Worm (Caenorhabditis elegans) whole organism, dauer: ENCODE results near the gene acl-6.
"Not testable (repeated sequence)": the region's sequence is repeated elsewhere in the genome, so short reads cannot be mapped to it uniquely, and the experiment has no call there.

Source experiments
- unc-62 ChIP-seq: sonication (generic microtip); optimal IDR thresholded peaks from 2 replicates; lab custom pipeline; 2017; ENCODE audit warnings: missing biosample characterization, missing genetic modification reagents, missing genetic modification characterization

The acl-6 gene

ce11 chrV:5442366-5442765 lies 9.2 kb downstream of the acl-6 start:
- no peak for TF ChIP-seq unc-62 (GFP tag; lab: Kevin White, UChicago)

DNA sequence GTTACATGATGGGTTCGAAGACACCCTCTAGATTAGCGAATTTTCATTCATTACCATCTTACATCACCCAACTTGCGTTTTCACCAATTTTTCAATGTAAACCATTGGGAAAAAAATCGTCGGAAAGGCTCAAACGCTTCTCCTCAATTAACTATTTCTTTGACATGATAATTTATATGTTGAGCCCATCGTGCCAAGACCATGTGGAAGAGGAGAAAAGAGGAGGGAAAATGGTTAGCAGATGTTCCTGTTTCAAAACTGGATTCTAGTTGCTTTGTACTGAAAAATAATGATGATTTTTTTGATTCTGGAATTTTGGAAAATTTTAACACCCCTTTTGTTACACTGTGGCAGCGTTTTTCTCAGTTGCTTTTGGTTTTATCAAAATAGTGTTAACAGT lies 10.9 kb downstream of the acl-6 start:
- TF ChIP-seq unc-62 (GFP tag; lab: Kevin White, UChicago) = no peak

DNA sequence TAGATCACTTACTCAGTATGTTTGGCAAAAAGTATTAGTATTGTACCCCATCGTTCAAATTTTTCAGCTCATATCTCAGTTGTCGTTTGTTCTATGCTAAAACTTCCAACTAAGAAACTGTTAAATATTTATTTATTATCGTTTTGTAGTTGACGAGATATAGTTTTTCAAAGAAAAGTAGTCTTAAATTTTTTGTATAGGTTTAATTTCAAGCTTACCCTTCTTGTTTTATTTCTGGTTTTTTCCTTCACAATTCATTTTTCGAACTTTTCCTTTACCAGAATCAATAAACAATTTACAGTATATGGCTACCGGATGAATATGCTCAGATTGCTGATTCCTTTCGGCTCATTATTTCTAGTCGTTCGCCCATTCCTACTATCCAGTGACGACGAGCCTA lies 12.7 kb downstream of the acl-6 start, which contains the start of gene F08F3.1:
TSS of gene F08F3.1 (plus strand) at position 301 of the 400 bp plus-strand sequence.
- no peak for TF ChIP-seq unc-62 (GFP tag; lab: Kevin White, UChicago)

DNA sequence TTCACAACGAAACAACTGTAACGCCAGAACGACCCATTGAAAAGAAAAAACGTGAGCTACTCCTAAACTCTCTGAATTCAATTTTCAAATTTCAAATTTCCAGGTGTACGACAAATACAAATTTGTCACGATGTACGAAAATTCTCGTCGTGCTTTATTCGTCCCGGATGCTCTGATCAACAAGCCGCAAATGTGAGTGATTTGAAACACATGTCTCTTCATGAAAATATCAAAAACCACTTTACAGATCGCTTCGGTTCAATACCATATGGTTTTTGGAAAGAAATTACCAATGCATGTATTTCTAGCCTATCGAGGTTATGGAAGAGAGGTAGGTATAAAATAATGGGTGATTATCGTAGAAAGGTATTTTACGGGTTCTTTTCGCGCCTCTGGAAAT lies 13.9 kb downstream of the acl-6 start:
- TF ChIP-seq unc-62 (GFP tag; lab: Kevin White, UChicago) = no peak

- no peak for TF ChIP-seq unc-62 (GFP tag; lab: Kevin White, UChicago)
These were observed 17.6 kb downstream of the acl-6 start for ce11 chrV:5450742-5451141.

- TF ChIP-seq unc-62 (GFP tag; lab: Kevin White, UChicago) = no peak
These were observed 20.4 kb downstream of the acl-6 start, which contains the start of gene glc-3 for ce11 chrV:5453615-5454014. Gene glc-3 (minus strand): TSS chrV:5453715.

DNA sequence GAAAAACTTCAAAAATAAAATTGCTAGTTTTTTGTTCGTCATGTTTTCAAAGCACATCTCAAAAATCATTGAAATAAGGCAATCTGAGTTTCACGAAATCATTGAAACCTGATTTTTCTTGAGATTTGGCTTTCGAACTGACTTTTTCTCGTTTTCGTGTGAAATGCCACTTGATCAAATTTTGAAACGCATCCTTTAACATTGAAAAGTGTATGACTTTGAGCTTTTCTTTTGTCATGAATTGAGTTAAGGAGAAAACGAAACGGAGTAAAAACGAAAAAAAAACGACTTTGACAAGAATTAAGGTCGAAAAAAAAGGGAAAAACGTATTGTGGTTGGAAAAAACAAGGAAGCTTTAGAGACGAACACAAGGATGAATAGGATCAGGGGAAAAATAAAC lies 21.8 kb downstream of the acl-6 start:
- no peak for TF ChIP-seq unc-62 (GFP tag; lab: Kevin White, UChicago)

DNA sequence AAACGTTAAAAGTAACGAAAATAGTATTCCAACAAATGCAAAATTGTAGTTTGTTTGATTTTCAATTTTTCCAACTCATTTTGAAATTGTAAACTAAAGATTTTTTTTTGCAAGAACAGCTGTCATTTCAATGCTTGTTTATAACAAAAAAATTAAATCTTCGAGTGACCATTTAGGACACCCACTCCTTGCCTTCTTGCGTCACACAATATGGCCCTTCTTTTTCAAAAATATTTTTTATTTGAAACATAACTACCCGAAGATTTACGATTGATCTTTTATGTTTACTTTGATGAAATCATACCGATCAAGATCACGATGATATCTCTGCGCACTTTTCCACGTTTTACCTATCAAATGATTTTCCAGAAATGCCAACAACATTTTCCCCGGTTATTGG lies 26.6 kb downstream of the acl-6 start, which contains the start of gene ZC317.2:
TSS of gene ZC317.2 (plus strand) at position 301 of the 400 bp plus-strand sequence.
- TF ChIP-seq unc-62 (GFP tag; lab: Kevin White, UChicago) = no peak

DNA sequence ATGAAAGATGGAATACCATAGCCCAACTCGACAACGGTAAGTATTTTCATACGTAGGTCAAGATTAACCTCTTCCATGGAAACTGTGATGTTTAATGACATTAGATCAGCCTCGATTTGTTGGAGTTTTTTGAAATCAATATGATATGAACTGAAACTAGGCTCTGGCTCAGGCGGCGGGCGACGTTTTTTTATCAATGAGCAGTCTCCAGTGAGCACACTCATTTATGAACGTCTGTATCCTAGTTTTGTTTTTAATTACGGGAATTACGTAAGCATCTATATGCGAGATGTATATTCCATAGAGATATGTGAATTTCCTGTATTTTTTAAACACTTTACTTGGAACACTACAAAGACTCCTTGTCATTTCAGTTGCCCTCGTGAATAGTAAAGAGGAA lies 29.7 kb downstream of the acl-6 start, which contains the start of gene srg-67:
TSS of gene srg-67 (minus strand) at position 101 of the 400 bp plus-strand sequence.
- no peak for TF ChIP-seq unc-62 (GFP tag; lab: Kevin White, UChicago)

ce11 chrV:5465335-5465734 lies 32.1 kb downstream of the acl-6 start, which contains the start of gene srg-68:
Gene srg-68 (minus strand): TSS chrV:5465435.
- TF ChIP-seq unc-62 (GFP tag; lab: Kevin White, UChicago) = no peak

- not testable (repeated sequence) for TF ChIP-seq unc-62 (GFP tag; lab: Kevin White, UChicago)
These were observed 35.3 kb downstream of the acl-6 start, which contains the start of gene ZC317.6 for ce11 chrV:5468489-5468888. Gene ZC317.6 (minus strand): TSS chrV:5468589.

DNA sequence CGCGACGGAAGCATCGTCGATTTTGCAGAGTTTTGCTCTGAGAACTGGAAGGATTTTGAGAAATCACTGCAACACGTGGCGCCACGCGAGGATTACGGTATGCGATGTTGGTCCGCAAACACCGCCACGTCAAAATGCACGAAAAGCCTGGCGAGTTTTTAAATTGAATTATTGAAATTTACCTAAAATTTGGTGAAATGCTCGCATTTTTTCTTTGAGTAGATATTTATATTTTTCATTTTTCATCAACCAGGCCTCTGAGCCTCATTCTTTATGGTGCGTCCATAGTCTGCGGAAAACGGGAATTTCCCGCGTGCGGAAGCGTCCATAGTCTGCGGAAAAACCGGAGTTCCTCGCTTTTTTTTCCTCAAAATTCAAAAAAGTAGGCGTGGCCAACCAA lies 37.7 kb downstream of the acl-6 start, which contains the start of gene ZC317.7:
TSS of gene ZC317.7 (minus strand) at position 101 of the 400 bp plus-strand sequence.
- not testable (repeated sequence) for TF ChIP-seq unc-62 (GFP tag; lab: Kevin White, UChicago)

DNA sequence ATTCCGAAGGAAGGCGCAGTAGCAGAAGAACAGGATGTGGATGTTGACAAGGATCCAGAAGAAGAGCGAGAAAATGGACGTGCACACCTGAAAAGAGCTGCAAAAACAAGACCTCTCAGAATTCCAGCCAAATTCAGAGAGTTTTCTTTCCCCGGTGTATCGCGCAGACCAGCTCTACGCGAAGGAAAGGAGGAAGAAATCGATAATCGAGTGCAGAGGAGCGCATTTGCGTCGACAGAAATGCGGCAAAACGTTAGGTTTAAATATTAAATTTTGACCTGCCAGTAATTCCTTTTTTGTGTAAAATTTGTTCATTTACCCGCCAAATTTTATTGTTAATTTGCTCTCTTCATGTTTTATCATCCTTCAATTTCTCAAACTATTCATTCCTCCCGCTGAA lies 44.5 kb downstream of the acl-6 start:
- TF ChIP-seq unc-62 (GFP tag; lab: Kevin White, UChicago) = no peak

DNA sequence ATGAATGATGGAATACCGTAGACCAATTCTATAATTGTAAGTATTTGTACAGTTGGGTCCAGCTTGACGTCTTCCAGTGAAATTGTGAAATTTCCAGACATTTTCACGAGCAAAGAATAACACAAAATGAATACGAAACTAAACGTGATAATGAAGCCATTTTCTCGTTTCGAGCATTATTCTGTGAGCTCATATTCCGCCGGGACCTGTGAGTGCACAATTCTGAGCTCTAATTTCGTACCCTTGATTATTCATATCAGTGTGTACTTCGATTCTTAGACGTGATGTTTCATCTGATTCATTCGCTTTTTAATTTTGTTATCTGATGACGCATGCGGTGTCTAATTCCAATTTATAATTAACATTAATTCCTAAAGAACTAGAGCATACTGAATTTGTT lies 49.1 kb downstream of the acl-6 start, which contains the start of gene srg-66:
TSS of gene srg-66 (minus strand) at position 101 of the 400 bp plus-strand sequence.
- TF ChIP-seq unc-62 (GFP tag; lab: Kevin White, UChicago) = no peak

- no peak for TF ChIP-seq unc-62 (GFP tag; lab: Kevin White, UChicago)
These were observed 51.7 kb downstream of the acl-6 start, which contains the start of gene srg-65 for ce11 chrV:5484866-5485265. Gene srg-65 (minus strand): TSS chrV:5484966.
